Fruit fly (Drosophila melanogaster): ENCODE results near the gene corolla.
A peak's percentile ranks its signal among the peaks of the same experiment; 100 is the strongest.

corolla gene

dm6 chrX:17651216-17651997 is 19.6 kb upstream of the corolla start:
- TF ChIP-seq CG6854 (GFP tag; optimal IDR thresholded peaks at IDR 0.05): no peak
- TF ChIP-seq Eip78C (GFP tag): peak; percentile 55
- TF ChIP-seq dsx (GFP tag; optimal IDR thresholded peaks at IDR 0.05; ENCODE audit: poor library complexity, severe bottlenecking): peak; percentile 28

- TF ChIP-seq CG7368 (GFP tag; optimal IDR thresholded peaks at IDR 0.05): no peak
- TF ChIP-seq acj6 (GFP tag; optimal IDR thresholded peaks at IDR 0.05): no peak
- TF ChIP-seq pdm3 (GFP tag; optimal IDR thresholded peaks at IDR 0.05): no peak
- no peak for TF ChIP-seq achi (GFP tag; optimal IDR thresholded peaks at IDR 0.05)
- no peak for TF ChIP-seq Met (GFP tag; optimal IDR thresholded peaks at IDR 0.05)
- TF ChIP-seq CG8319 (GFP tag; optimal IDR thresholded peaks at IDR 0.05): no peak
- no peak for TF ChIP-seq Sox14 (GFP tag; optimal IDR thresholded peaks at IDR 0.05)
- TF ChIP-seq CG6792 (GFP tag; optimal IDR thresholded peaks at IDR 0.05): no peak
- no peak for TF ChIP-seq net (GFP tag; optimal IDR thresholded peaks at IDR 0.05)
- no peak for TF ChIP-seq CG11902 (GFP tag; optimal IDR thresholded peaks at IDR 0.05)
- no peak for TF ChIP-seq CG11762 (GFP tag; optimal IDR thresholded peaks at IDR 0.05; ENCODE audit: insufficient read depth)
Observed at dm6 chrX:17640837-17641236, 9.0 kb upstream of the corolla start.

dm6 chrX:17636001-17636400 is 4.2 kb upstream of the corolla start, which contains the start of the genes CG8289 and CG5800:
TSS of gene CG8289 (minus strand) at chrX:17636044.
TSS of gene CG5800 (plus strand) at chrX:17636281.
- TF ChIP-seq pdm3 (GFP tag; optimal IDR thresholded peaks at IDR 0.05): no peak
- TF ChIP-seq Ets96B (tag; optimal IDR thresholded peaks at IDR 0.05): peak; percentile 0
- peak; percentile 30 for TF ChIP-seq dsx (GFP tag; optimal IDR thresholded peaks at IDR 0.05; ENCODE audit: poor library complexity, severe bottlenecking)
- TF ChIP-seq esn (GFP tag; optimal IDR thresholded peaks at IDR 0.05): peak; percentile 22
- TF ChIP-seq Eip78C (GFP tag): peak; percentile 22
- no peak for TF ChIP-seq CG6163 (GFP tag; IDR thresholded peaks at IDR 0.05)

- TF ChIP-seq CG11902 (GFP tag; optimal IDR thresholded peaks at IDR 0.05) (no peak), CG6163 (GFP tag; IDR thresholded peaks at IDR 0.05) (no peak)
Observed at dm6 chrX:17629317-17629716, 2.5 kb downstream of the corolla start, which contains the start of gene CG8326. TSS of gene CG8326 (minus strand) at chrX:17629492.

DNA sequence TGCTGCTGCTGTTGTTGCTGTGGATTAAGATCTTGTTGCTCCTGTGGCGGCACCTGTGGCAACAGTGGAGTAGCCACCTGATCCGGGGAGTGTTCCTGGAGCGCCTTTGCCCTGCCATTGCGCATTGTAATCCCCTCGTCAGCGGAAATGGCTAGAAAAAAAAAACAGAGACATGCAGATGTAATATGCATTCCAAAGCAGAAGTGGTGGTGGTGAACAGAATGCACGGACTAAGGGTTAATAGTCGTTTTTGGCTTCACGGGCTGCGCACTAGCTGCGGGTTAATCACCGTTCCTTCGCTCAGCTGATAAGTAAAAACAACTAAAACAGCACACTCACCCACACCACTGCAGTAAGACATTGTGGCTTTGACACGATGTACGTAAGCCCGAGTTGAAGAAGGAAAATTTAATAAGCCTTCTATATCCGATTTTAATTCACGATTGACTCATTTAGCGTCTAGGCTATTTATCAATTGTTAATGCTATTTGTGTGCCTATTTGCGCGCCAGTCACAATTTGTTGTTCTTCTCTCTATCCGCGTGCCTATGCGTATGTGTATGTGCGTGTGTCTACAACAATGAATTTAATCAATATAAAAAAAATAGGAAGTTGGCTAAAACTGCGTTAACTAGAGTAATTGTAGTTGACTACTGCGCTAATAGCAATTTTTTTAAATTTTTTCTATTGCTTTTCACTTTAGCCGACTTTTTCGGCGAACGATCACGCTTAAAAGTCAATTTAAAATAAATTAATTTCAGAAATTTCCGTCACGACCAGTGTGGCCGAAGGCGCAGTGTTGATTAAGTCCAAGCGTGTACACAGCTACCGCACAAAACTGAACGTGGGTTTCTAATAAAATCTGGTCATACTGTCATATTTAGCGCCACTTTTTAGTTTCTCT is 4.5 kb downstream of the corolla start, which contains the start of gene stas:
Gene stas (minus strand): TSS at position 806 of the 903 bp plus-strand sequence.
- TF ChIP-seq CG8119 (GFP tag; IDR thresholded peaks at IDR 0.05): 0 out of 3 replicates have a peak, but pooled peaks have one; percentile 21
- peak; percentile 45 for TF ChIP-seq svp (GFP tag)
- TF ChIP-seq vri (GFP tag; optimal IDR thresholded peaks at IDR 0.05): no peak
- peak; percentile 71 for TF ChIP-seq fkh (GFP tag; optimal IDR thresholded peaks at IDR 0.05)
- TF ChIP-seq Eip93F (GFP tag; optimal IDR thresholded peaks at IDR 0.05): peak; percentile 3
- TF ChIP-seq Sox14 (GFP tag; optimal IDR thresholded peaks at IDR 0.05): peak; percentile 35
- peak; percentile 9 for TF ChIP-seq Eip75B (GFP tag; optimal IDR thresholded peaks at IDR 0.05)
- TF ChIP-seq topi (GFP tag; optimal IDR thresholded peaks at IDR 0.05): peak; percentile 8
- TF ChIP-seq ss (GFP tag; optimal IDR thresholded peaks at IDR 0.05): peak in 1 of 2 experiments; percentile 28
- TF ChIP-seq CG7368 (GFP tag; optimal IDR thresholded peaks at IDR 0.05): no peak
- no peak for TF ChIP-seq CG6276 (GFP tag; optimal IDR thresholded peaks at IDR 0.05)
- TF ChIP-seq fd59A (GFP tag; optimal IDR thresholded peaks at IDR 0.05): no peak
- TF ChIP-seq CG1621 (tag; optimal IDR thresholded peaks at IDR 0.05): no peak
- TF ChIP-seq Hr4 (GFP tag; optimal IDR thresholded peaks at IDR 0.05): no peak
- TF ChIP-seq Eip78C (GFP tag): peak; percentile 77
- TF ChIP-seq pdm3 (GFP tag; optimal IDR thresholded peaks at IDR 0.05): peak; percentile 19
- no peak for TF ChIP-seq CG31627 (GFP tag; optimal IDR thresholded peaks at IDR 0.05)
- TF ChIP-seq CG6854 (GFP tag; optimal IDR thresholded peaks at IDR 0.05): peak; percentile 52
- TF ChIP-seq Lpt (GFP tag; optimal IDR thresholded peaks at IDR 0.05): no peak
- peak; percentile 64 for TF ChIP-seq dsx (GFP tag; optimal IDR thresholded peaks at IDR 0.05; ENCODE audit: poor library complexity, severe bottlenecking)
